Worm (Caenorhabditis elegans): ENCODE results near the gene R09D1.13.

DNA sequence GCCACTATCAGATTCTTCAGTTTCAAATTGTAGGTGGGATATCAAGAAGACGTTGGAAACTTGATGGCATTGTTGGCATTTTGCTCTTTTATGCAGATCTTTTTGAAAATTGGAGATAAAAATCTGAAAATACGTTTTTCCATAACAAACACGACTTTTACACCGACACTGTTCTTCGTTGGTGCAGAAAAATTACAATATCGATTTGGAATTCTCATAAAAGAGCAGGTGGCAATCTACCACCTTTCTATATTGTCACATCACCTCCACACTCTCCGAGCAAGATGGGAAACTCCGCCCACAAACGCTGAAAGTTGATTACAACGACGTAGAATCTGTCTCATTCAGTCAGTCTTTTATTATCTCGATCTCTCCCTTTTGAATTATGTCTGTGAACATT lies 37.8 kb downstream of the R09D1.13 start, which contains the start of gene arrd-2:
- TF ChIP-seq nhr-77 (tag; optimal IDR thresholded peaks at IDR 0.05), result no peak
- TF ChIP-seq egl-27 (tag; optimal IDR thresholded peaks at IDR 0.05), result no peak
- no peak for TF ChIP-seq ceh-82 (tag; optimal IDR thresholded peaks at IDR 0.05)

Measured in whole organism, L2 larva.